Worm (Caenorhabditis elegans) whole organism, young adult: Measurements from ENCODE around the gene C14A6.12.
A peak's percentile ranks its signal among the peaks of the same experiment; 100 is the strongest.

Experiments
- B0261.1 ChIP-seq: sonication (generic microtip); optimal IDR thresholded peaks from 2 replicates; lab custom pipeline; 2016; ENCODE audit warnings: mild to moderate bottlenecking, missing genetic modification characterization, moderate library complexity, missing compliant biosample characterization
- B0336.3 ChIP-seq: fragments of 200-800 bp; sonication (Bioruptor generic); IDR thresholded peaks from 2 replicates; pipeline ENCODE4 v1.3.6; 2022; ENCODE audit warnings: missing genetic modification characterization, missing compliant biosample characterization
- C06A6.2 ChIP-seq: fragments of 200-800 bp; sonication (Bioruptor generic); conservative IDR thresholded peaks from 2 replicates; pipeline ENCODE4 v1.3.6; 2022; ENCODE audit warnings: missing genetic modification characterization, missing compliant biosample characterization
- F22D6.2 ChIP-seq: sonication (generic microtip); optimal IDR thresholded peaks from 2 replicates; lab custom pipeline; 2016; ENCODE audit warnings: mild to moderate bottlenecking, missing genetic modification characterization, missing compliant biosample characterization
- F23B12.7 ChIP-seq: sonication (generic microtip); optimal IDR thresholded peaks from 2 replicates; lab custom pipeline; 2017; ENCODE audit warnings: missing genetic modification characterization, mild to moderate bottlenecking, missing compliant biosample characterization, antibody characterized with exemption, moderate library complexity; ENCODE audit not compliant: insufficient read depth
- F57C9.4 ChIP-seq: sonication (generic microtip); optimal IDR thresholded peaks from 2 replicates; lab custom pipeline; 2017; ENCODE audit warnings: mild to moderate bottlenecking, missing genetic modification characterization, missing compliant biosample characterization
- K12H6.12 ChIP-seq: fragments of 200-800 bp; sonication (Bioruptor generic); optimal IDR thresholded peaks from 2 replicates; lab custom pipeline; 2018; ENCODE audit warnings: mild to moderate bottlenecking, missing genetic modification characterization, missing compliant biosample characterization
- Y53G8AR.9 ChIP-seq: fragments of 200-800 bp; sonication (Bioruptor generic); conservative IDR thresholded peaks from 2 replicates; pipeline ENCODE4 v1.3.6; 2022; ENCODE audit warnings: missing genetic modification reagents, missing genetic modification characterization, missing compliant biosample characterization
- Y67H2A.10 ChIP-seq: fragments of 200-800 bp; sonication (Bioruptor generic); conservative IDR thresholded peaks from 2 replicates; pipeline ENCODE4 v1.3.6; 2022; ENCODE audit warnings: missing genetic modification reagents, missing genetic modification characterization, missing compliant biosample characterization
- Y79H2A.3 ChIP-seq: fragments of 200-800 bp; sonication (Bioruptor generic); conservative IDR thresholded peaks from 2 replicates; pipeline ENCODE4 v1.3.6; 2022; ENCODE audit warnings: missing genetic modification reagents, missing genetic modification characterization, missing compliant biosample characterization
- Y95B8A.8 ChIP-seq: fragments of 200-800 bp; sonication (Bioruptor generic); IDR thresholded peaks from 2 replicates; pipeline ENCODE4 v1.3.6; 2022; ENCODE audit warnings: missing genetic modification reagents, missing genetic modification characterization, missing compliant biosample characterization
- ama-1 ChIP-seq, 3 experiments: fragments of 150-350 bp in 1 of 3; sonication (generic microtip) in 2 of 3; optimal IDR thresholded peaks; 2 replicates each; lab custom pipeline; 2014 to 2018; ENCODE audit warnings: missing biosample characterization in 2 of 3, missing genetic modification characterization in 2 of 3, missing genetic modification reagents in 2 of 3
- aptf-3 ChIP-seq: fragments of 200-800 bp; sonication (Bioruptor generic); IDR thresholded peaks from 2 replicates; pipeline ENCODE4 v1.3.6; 2022; ENCODE audit warnings: missing genetic modification characterization, missing compliant biosample characterization
- athp-1 ChIP-seq: sonication (generic microtip); optimal IDR thresholded peaks from 2 replicates; lab custom pipeline; 2017; ENCODE audit warnings: mild to moderate bottlenecking, missing genetic modification characterization, missing compliant biosample characterization
- dox-1 ChIP-seq: fragments of 200-800 bp; sonication (Bioruptor generic); IDR thresholded peaks from 2 replicates; pipeline ENCODE4 v1.3.6; 2022; ENCODE audit warnings: missing genetic modification reagents, missing genetic modification characterization, missing compliant biosample characterization
- dpff-1 ChIP-seq: sonication (generic microtip); optimal IDR thresholded peaks from 2 replicates; lab custom pipeline; 2017; ENCODE audit warnings: mild to moderate bottlenecking, missing genetic modification characterization, missing compliant biosample characterization
- efl-1 ChIP-seq: fragments of 150-350 bp; optimal IDR thresholded peaks from 2 replicates; lab custom pipeline; 2014; ENCODE audit warnings: missing biosample characterization, missing genetic modification reagents, missing genetic modification characterization
- egl-18 ChIP-seq: fragments of 200-800 bp; sonication (Bioruptor generic); IDR thresholded peaks from 2 replicates; pipeline ENCODE4 v1.3.6; 2022; ENCODE audit warnings: missing genetic modification reagents, missing genetic modification characterization, missing compliant biosample characterization
- egl-44 ChIP-seq: fragments of 200-800 bp; sonication (Bioruptor generic); IDR thresholded peaks from 2 replicates; pipeline ENCODE4 v1.3.6; 2022; ENCODE audit warnings: missing genetic modification reagents, missing genetic modification characterization, missing compliant biosample characterization
- egrh-3 ChIP-seq: fragments of 200-800 bp; sonication (Bioruptor generic); IDR thresholded peaks from 2 replicates; pipeline ENCODE4 v1.3.6; 2022; ENCODE audit warnings: missing genetic modification reagents, missing genetic modification characterization, missing compliant biosample characterization
- gei-17 ChIP-seq: fragments of 200-800 bp; sonication (Bioruptor generic); optimal IDR thresholded peaks from 2 replicates; lab custom pipeline; 2018; ENCODE audit warnings: mild to moderate bottlenecking, missing genetic modification characterization, missing compliant biosample characterization
- let-607 ChIP-seq, 2 experiments: fragments of 200-800 bp in 1 of 2; sonication (Bioruptor generic) in 1 of 2; sonication (generic microtip) in 1 of 2; optimal IDR thresholded peaks; 2 replicates each; lab custom pipeline; 2016 to 2018; ENCODE audit warnings: mild to moderate bottlenecking in 2 of 2, missing compliant biosample characterization in 2 of 2, missing genetic modification characterization in 2 of 2, moderate library complexity in 2 of 2, missing genotype in 1 of 2
- lin-26 ChIP-seq: fragments of 200-800 bp; sonication (Bioruptor generic); IDR thresholded peaks from 2 replicates; pipeline ENCODE4 v1.3.6; 2022; ENCODE audit warnings: missing genetic modification reagents, missing genetic modification characterization, missing compliant biosample characterization
- lin-54 ChIP-seq: fragments of 200-800 bp; sonication (Bioruptor generic); optimal IDR thresholded peaks from 2 replicates; lab custom pipeline; 2018; ENCODE audit warnings: mild to moderate bottlenecking, missing genetic modification characterization, missing compliant biosample characterization
- lsy-27 ChIP-seq: sonication (generic microtip); optimal IDR thresholded peaks from 2 replicates; lab custom pipeline; 2017; ENCODE audit warnings: missing genetic modification characterization, mild to moderate bottlenecking, missing compliant biosample characterization, antibody characterized with exemption, missing genotype, borderline replicate concordance; ENCODE audit not compliant: insufficient read depth
- nfya-1 ChIP-seq: sonication (generic microtip); optimal IDR thresholded peaks from 2 replicates; lab custom pipeline; 2017; ENCODE audit warnings: antibody characterized with exemption, missing compliant biosample characterization, missing genetic modification characterization, borderline replicate concordance; ENCODE audit not compliant: insufficient read depth
- nhr-120 ChIP-seq: fragments of 200-800 bp; sonication (Bioruptor generic); IDR thresholded peaks from 2 replicates; pipeline ENCODE4 v1.3.6; 2022; ENCODE audit warnings: missing genetic modification characterization, missing compliant biosample characterization
- pbrm-1 ChIP-seq: fragments of 200-800 bp; sonication (Bioruptor generic); IDR thresholded peaks from 2 replicates; pipeline ENCODE4 v1.3.6; 2022; ENCODE audit warnings: missing genetic modification reagents, missing genetic modification characterization, missing compliant biosample characterization
- rec-8 ChIP-seq, 2 experiments: sonication (generic microtip); optimal IDR thresholded peaks; 2 replicates each; lab custom pipeline; 2016; ENCODE audit warnings: mild to moderate bottlenecking in 2 of 2, missing genetic modification characterization in 2 of 2, missing genetic modification reagents in 2 of 2, missing genotype in 2 of 2, missing biosample characterization in 1 of 2, missing compliant biosample characterization in 1 of 2, moderate library complexity in 1 of 2
- snpc-1.1 ChIP-seq: sonication (generic microtip); optimal IDR thresholded peaks from 2 replicates; lab custom pipeline; 2017; ENCODE audit warnings: missing genetic modification characterization, mild to moderate bottlenecking, missing compliant biosample characterization, antibody characterized with exemption, moderate library complexity, missing genotype, missing genetic modification reagents; ENCODE audit not compliant: insufficient read depth
- unc-62 ChIP-seq: fragments of 150-350 bp; optimal IDR thresholded peaks from 2 replicates; lab custom pipeline; 2014; ENCODE audit warnings: missing biosample characterization, missing genetic modification reagents, missing genetic modification characterization
- ztf-18 ChIP-seq: sonication (generic microtip); optimal IDR thresholded peaks from 2 replicates; lab custom pipeline; 2016; ENCODE audit warnings: missing genotype, mild to moderate bottlenecking, missing genetic modification characterization, missing compliant biosample characterization
- ztf-25 ChIP-seq: fragments of 200-800 bp; sonication (Bioruptor generic); IDR thresholded peaks from 2 replicates; pipeline ENCODE4 v1.3.6; 2022; ENCODE audit warnings: missing genetic modification reagents, missing genetic modification characterization, missing compliant biosample characterization
- ztf-26 ChIP-seq: sonication (generic microtip); optimal IDR thresholded peaks from 2 replicates; lab custom pipeline; 2017; ENCODE audit warnings: missing genetic modification characterization, missing compliant biosample characterization

Gene C14A6.12

DNA sequence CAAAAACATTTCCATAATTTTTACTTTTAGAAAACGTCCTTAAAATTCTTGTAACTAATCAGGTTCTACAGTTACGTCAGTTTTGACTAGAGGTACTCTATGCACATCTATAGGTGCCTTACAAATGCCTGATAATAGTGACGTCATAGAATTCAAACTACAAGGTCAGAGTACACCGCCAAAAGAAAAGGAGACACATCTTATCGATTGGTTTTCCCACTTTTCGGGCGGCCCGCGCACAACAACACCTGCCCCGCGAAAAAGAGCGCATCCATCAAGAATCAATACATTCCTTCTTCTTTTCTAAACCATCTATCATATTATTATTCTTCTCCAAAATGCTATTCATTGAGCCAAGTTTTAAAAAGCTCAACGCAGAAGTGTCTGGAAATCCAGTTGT lies 17.2 kb upstream of the C14A6.12 start, which contains the start of gene C31G12.1:
TSS of gene C31G12.1 (plus strand) at position 301 of the 400 bp plus-strand sequence.
- no peak for TF ChIP-seq nfya-1 (tag; lab: Kevin White, UChicago)
- no peak for TF ChIP-seq F23B12.7 (tag; lab: Kevin White, UChicago)
- TF ChIP-seq ama-1 (optimal IDR thresholded peaks at IDR 0.05; lab: Kevin White, UChicago) = no peak
- TF ChIP-seq ama-1 (GFP tag; optimal IDR thresholded peaks at IDR 0.05; lab: Kevin White, UChicago) = no peak
- TF ChIP-seq B0336.3 (GFP tag; lab: Robert Waterston, UW) = no peak
- TF ChIP-seq ztf-25 = no peak
- TF ChIP-seq efl-1 (GFP tag; lab: Kevin White, UChicago) = no peak
- no peak for TF ChIP-seq Y95B8A.8 (GFP tag; lab: Robert Waterston, UW)
- no peak for TF ChIP-seq rec-8 (tag; optimal IDR thresholded peaks at IDR 0.05; lab: Kevin White, UChicago)
- TF ChIP-seq ztf-26 (tag; lab: Kevin White, UChicago) = no peak
- no peak for TF ChIP-seq athp-1 (tag; lab: Kevin White, UChicago)
- TF ChIP-seq egrh-3 = no peak
- no peak for TF ChIP-seq B0261.1
- TF ChIP-seq lsy-27 (tag; lab: Kevin White, UChicago) = no peak
- TF ChIP-seq ztf-18 = no peak
- no peak for TF ChIP-seq snpc-1.1 (tag; lab: Kevin White, UChicago)
- TF ChIP-seq pbrm-1 (GFP tag; lab: Robert Waterston, UW) = no peak
- no peak for TF ChIP-seq Y79H2A.3 (GFP tag; lab: Robert Waterston, UW)
- TF ChIP-seq Y67H2A.10 (GFP tag; lab: Robert Waterston, UW) = no peak
- TF ChIP-seq K12H6.12 (tag; lab: Kevin White, UChicago) = no peak
- no peak for TF ChIP-seq F57C9.4 (tag; lab: Kevin White, UChicago)

DNA sequence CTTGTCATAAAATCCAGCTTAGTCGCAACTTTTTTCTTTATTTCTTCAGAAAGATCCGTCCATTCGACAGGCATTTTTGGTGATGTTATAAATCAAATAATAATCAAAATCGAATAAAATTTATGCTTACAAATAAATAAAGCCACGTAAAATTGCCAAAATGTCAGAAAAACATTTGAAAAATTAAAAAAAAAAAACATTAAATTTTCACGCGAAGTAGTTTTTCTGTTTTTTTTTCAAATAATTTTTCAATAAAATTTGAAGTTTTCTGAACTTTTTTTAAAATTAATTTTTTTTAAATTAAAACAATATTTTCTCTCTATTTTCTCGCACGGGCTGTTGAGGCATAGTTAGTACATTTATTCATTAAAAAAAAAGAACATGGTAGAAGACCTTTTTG lies 16.2 kb upstream of the C14A6.12 start, which contains the start of gene C31G12.4:
TSS of gene C31G12.4 (minus strand) at position 101 of the 400 bp plus-strand sequence.
- TF ChIP-seq ztf-26 (tag; lab: Kevin White, UChicago) = no peak
- TF ChIP-seq, all 124 proteins: peak for 0

DNA sequence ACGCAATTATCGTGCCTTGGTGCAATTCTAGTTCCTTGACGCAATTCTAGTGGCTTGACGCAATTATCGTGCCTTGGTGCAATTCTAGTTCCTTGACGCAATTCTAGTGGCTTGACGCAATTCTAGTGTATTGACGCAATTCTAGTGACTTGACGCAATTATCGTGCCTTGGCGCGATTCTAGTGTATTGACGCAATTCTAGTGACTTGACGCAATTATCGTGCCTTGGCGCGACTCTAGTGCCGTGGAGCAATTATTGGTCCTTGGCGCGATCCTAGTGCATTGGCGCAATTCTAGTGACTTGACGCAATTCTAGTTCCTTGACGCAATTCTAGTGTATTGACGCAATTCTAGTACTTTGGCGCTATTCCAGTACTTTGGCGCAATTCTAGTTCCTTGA lies 12.5 kb upstream of the C14A6.12 start:
- 0 out of 2 replicates have a peak, but pooled peaks have one; percentile 33 for TF ChIP-seq egl-44
- TF ChIP-seq aptf-3 (GFP tag; lab: Robert Waterston, UW) = peak; percentile 64; the same call in 1 of the 2 replicates
- TF ChIP-seq lin-26 = 0 out of 2 replicates have a peak, but pooled peaks have one; percentile 46
- TF ChIP-seq dox-1 (GFP tag; lab: Robert Waterston, UW) = 0 out of 2 replicates have a peak, but pooled peaks have one; percentile 27
- 0 out of 2 replicates have a peak, but pooled peaks have one; percentile 69 for TF ChIP-seq nhr-120 (GFP tag; lab: Robert Waterston, UW)

DNA sequence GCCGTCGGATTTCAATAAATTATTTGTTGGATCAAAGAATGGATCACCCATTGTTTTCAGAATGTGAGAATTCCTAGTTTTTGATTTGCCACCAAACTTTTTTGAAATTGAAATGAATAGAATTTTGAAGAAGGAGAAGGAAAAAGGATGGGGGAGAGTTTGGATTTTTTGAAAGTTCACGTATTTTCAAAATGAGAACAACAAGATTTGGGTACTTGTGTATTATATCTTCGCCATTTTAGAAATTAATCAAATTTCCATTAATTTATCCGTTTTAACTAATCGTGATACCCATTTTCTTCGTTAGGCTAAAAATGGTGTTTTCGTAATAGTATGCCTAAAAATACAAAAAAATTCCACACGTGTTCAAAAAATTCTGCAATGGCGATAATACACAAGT lies 9.1 kb upstream of the C14A6.12 start, which contains the start of gene C14A6.8:
TSS of gene C14A6.8 (minus strand) at position 101 of the 400 bp plus-strand sequence.
- no peak for TF ChIP-seq lin-54 (GFP tag; lab: Kevin White, UChicago)
- TF ChIP-seq unc-62 = no peak
- no peak for TF ChIP-seq let-607 (tag; optimal IDR thresholded peaks at IDR 0.05; lab: Kevin White, UChicago)
- no peak for TF ChIP-seq F22D6.2 (tag; lab: Kevin White, UChicago)
- no peak for TF ChIP-seq Y53G8AR.9 (GFP tag; lab: Robert Waterston, UW)
- TF ChIP-seq C06A6.2 = no peak
- TF ChIP-seq gei-17 (GFP tag; lab: Kevin White, UChicago) = no peak
- TF ChIP-seq dpff-1 (tag; lab: Kevin White, UChicago) = no peak
- no peak for TF ChIP-seq egl-18 (GFP tag; lab: Robert Waterston, UW)
